Fruit fly (Drosophila melanogaster): ENCODE results near the gene CG12590.

The CG12590 gene

dm6 chr3R:5112814-5113486 lies 46.5 kb upstream of the CG12590 start (continued):
- TF ChIP-seq slp2 (GFP tag; optimal IDR thresholded peaks at IDR 0.05) (peak; percentile 98), h (optimal IDR thresholded peaks at IDR 0.05) (no peak), sima (GFP tag; optimal IDR thresholded peaks at IDR 0.05) (peak; percentile 90), CkIIα-i1 (GFP tag; IDR thresholded peaks at IDR 0.05) (no peak), Poxn (GFP tag; IDR thresholded peaks at IDR 0.05) (no peak), ac (GFP tag; optimal IDR thresholded peaks at IDR 0.05) (peak; percentile 98), en (GFP tag; optimal IDR thresholded peaks at IDR 0.05) (peak; percentile 97), mam (GFP tag; optimal IDR thresholded peaks at IDR 0.05) (peak; percentile 84), CG4360 (GFP tag; IDR thresholded peaks at IDR 0.05) (peak; percentile 82), CG3838 (GFP tag; optimal IDR thresholded peaks at IDR 0.05) (peak; percentile 88), CG12299 (tag; optimal IDR thresholded peaks at IDR 0.05) (peak; percentile 90), Sry-β (GFP tag; optimal IDR thresholded peaks at IDR 0.05) (peak; percentile 80), cg (GFP tag; optimal IDR thresholded peaks at IDR 0.05) (peak; percentile 21), Myb (GFP tag; optimal IDR thresholded peaks at IDR 0.05) (peak; percentile 83), scrt (GFP tag; optimal IDR thresholded peaks at IDR 0.05) (peak; percentile 75), CG12155 (GFP tag; optimal IDR thresholded peaks at IDR 0.05) (peak; percentile 91), D19A (tag; optimal IDR thresholded peaks at IDR 0.05) (peak; percentile 96), CG12236 (GFP tag; optimal IDR thresholded peaks at IDR 0.05) (peak; percentile 98), CG10431 (GFP tag; optimal IDR thresholded peaks at IDR 0.05) (peak; percentile 91), CG18476 (GFP tag; optimal IDR thresholded peaks at IDR 0.05) (peak; percentile 94), Oli (tag; optimal IDR thresholded peaks at IDR 0.05) (peak; percentile 97), unc-4 (GFP tag; IDR thresholded peaks at IDR 0.05; ENCODE audit: partially characterized antibody) (no peak), CG15514 (GFP tag; optimal IDR thresholded peaks at IDR 0.05) (peak; percentile 34), exex (tag; optimal IDR thresholded peaks at IDR 0.05) (peak; percentile 31), CG12744 (GFP tag; optimal IDR thresholded peaks at IDR 0.05) (peak; percentile 92), Ssrp (tag; optimal IDR thresholded peaks at IDR 0.05) (peak; percentile 98), D (optimal IDR thresholded peaks at IDR 0.05) (peak; percentile 56), D (GFP tag; optimal IDR thresholded peaks at IDR 0.05) (peak; percentile 100), CrebB (tag; optimal IDR thresholded peaks at IDR 0.05) (peak; percentile 93), sug (tag; optimal IDR thresholded peaks at IDR 0.05) (peak; percentile 29), ash1 (GFP tag; optimal IDR thresholded peaks at IDR 0.05) (peak; percentile 30), CG30431 (GFP tag; optimal IDR thresholded peaks at IDR 0.05) (peak; percentile 99), pzg (GFP tag; optimal IDR thresholded peaks at IDR 0.05) (no peak), stwl (tag; optimal IDR thresholded peaks at IDR 0.05) (peak; percentile 93), Mad (GFP tag; optimal IDR thresholded peaks at IDR 0.05) (peak; percentile 90), Hr3 (GFP tag; optimal IDR thresholded peaks at IDR 0.05) (peak; percentile 97), Lpt (GFP tag; optimal IDR thresholded peaks at IDR 0.05) (no peak), da (GFP tag; optimal IDR thresholded peaks at IDR 0.05) (peak; percentile 96), shn (GFP tag; optimal IDR thresholded peaks at IDR 0.05) (peak; percentile 95), hth (optimal IDR thresholded peaks at IDR 0.05) (no peak), dm (GFP tag; optimal IDR thresholded peaks at IDR 0.05) (peak; percentile 95), Dref (GFP tag; IDR thresholded peaks at IDR 0.05) (no peak), Fer2 (tag; optimal IDR thresholded peaks at IDR 0.05) (no peak), ssp (GFP tag; IDR thresholded peaks at IDR 0.05) (peak; percentile 87), NC2α (GFP tag; optimal IDR thresholded peaks at IDR 0.05) (peak; percentile 97), Opbp (GFP tag; IDR thresholded peaks at IDR 0.05; ENCODE audit: partially characterized antibody) (no peak), CG10274 (GFP tag; optimal IDR thresholded peaks at IDR 0.05) (peak; percentile 77), CG11093 (GFP tag; IDR thresholded peaks at IDR 0.05) (peak; percentile 96), Dip3 (GFP tag; optimal IDR thresholded peaks at IDR 0.05) (peak; percentile 57), bcd (GFP tag; optimal IDR thresholded peaks at IDR 0.05) (peak; percentile 93), CG14441 (GFP tag; IDR thresholded peaks at IDR 0.05) (peak; percentile 80)
